Fruit fly (Drosophila melanogaster) whole organism: ENCODE data around the gene CG32700.

Experiments used
- CG8478 ChIP-seq: fragments of >200 bp; optimal IDR thresholded peaks from 2 replicates; lab custom pipeline; 2018; ENCODE audit warnings: inconsistent platforms
- EcR ChIP-seq, 2 experiments: fragments of >200 bp; optimal IDR thresholded peaks; 2 replicates each; lab custom pipeline; 2017; ENCODE audit warnings: missing biosample characterization in 2 of 2, missing genetic modification characterization in 2 of 2, missing genetic modification reagents in 2 of 2
- pan ChIP-seq: fragments of >200 bp; optimal IDR thresholded peaks from 2 replicates; lab custom pipeline; 2017
- usp ChIP-seq: fragments of >200 bp; optimal IDR thresholded peaks from 2 replicates; lab custom pipeline; 2017; ENCODE audit warnings: missing biosample characterization, missing genetic modification characterization, mixed read lengths

DNA sequence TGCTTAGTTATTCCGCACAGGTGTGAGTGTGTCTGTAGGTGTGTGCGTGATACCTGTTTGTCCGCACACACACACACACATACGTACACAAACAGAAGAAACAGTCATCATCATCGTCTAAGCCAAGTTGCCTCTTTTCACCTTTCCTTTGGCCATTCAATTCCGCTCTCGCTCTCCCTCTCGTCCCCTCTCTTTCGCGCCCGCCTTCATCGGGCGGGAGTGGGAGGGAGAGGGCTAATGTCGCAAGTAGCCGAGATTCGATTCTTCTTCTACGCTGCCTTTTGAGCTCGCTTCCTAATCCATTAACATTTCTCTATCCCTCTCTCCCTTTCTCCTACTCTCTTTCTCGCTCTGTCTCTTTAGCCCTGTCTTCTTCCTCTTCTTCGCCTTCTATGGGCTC is 53.5 kb downstream of the CG32700 start:
- TF ChIP-seq pan (lab: Kevin White, UChicago), result no peak
- TF ChIP-seq CG8478 (lab: Kevin White, UChicago), result no peak
- TF ChIP-seq EcR (GFP tag; optimal IDR thresholded peaks at IDR 0.05; lab: Kevin White, UChicago), result no peak
- TF ChIP-seq usp (GFP tag; lab: Kevin White, UChicago), result no peak
